Fruit fly (Drosophila melanogaster): Measurements from ENCODE around the gene CG15169.

The CG15169 gene

dm6 chr2L:18957142-18957674 is 33.6 kb upstream of the CG15169 start, which contains the start of gene Bhmt (continued):
- TF ChIP-seq ftz-f1 (GFP tag; optimal IDR thresholded peaks at IDR 0.05) (no peak), Doc3 (GFP tag; IDR thresholded peaks at IDR 0.05; ENCODE audit: partially characterized antibody) (no peak), usp (GFP tag; optimal IDR thresholded peaks at IDR 0.05) (no peak), CG17829 (tag; optimal IDR thresholded peaks at IDR 0.05) (peak; percentile 71), danr (GFP tag; IDR thresholded peaks at IDR 0.05) (no peak), gfzf (GFP tag; optimal IDR thresholded peaks at IDR 0.05) (no peak), ase (GFP tag; IDR thresholded peaks at IDR 0.05) (peak; percentile 25; the same call in 1 of the 3 replicates), CG4730 (GFP tag; IDR thresholded peaks at IDR 0.05) (peak; percentile 42; the same call in 1 of the 2 replicates), Adf1 (GFP tag; IDR thresholded peaks at IDR 0.05) (peak; percentile 52; the same call in 1 of the 2 replicates), CG33213 (GFP tag; optimal IDR thresholded peaks at IDR 0.05) (no peak), gcm2 (GFP tag; optimal IDR thresholded peaks at IDR 0.05) (no peak), fd3F (GFP tag; optimal IDR thresholded peaks at IDR 0.05) (peak; percentile 60), Oaz (GFP tag; IDR thresholded peaks at IDR 0.05) (no peak), hth (optimal IDR thresholded peaks at IDR 0.05) (no peak), Opbp (GFP tag; IDR thresholded peaks at IDR 0.05; ENCODE audit: partially characterized antibody) (no peak), kah (GFP tag; optimal IDR thresholded peaks at IDR 0.05) (no peak), H2.0 (GFP tag; IDR thresholded peaks at IDR 0.05) (peak; percentile 71), CG11085 (GFP tag; IDR thresholded peaks at IDR 0.05) (peak; percentile 55; the same call in 1 of the 2 replicates), CG8359 (GFP tag; optimal IDR thresholded peaks at IDR 0.05; ENCODE audit: borderline replicate concordance) (no peak), Elba2 (GFP tag; optimal IDR thresholded peaks at IDR 0.05) (no peak), CG32772 (GFP tag; IDR thresholded peaks at IDR 0.05) (no peak; the same call in 1 of the 2 replicates), Nf-YC (tag; optimal IDR thresholded peaks at IDR 0.05) (no peak), fu2 (GFP tag; optimal IDR thresholded peaks at IDR 0.05) (no peak), Chrac-16 (GFP tag; optimal IDR thresholded peaks at IDR 0.05) (peak; percentile 22), pzg (GFP tag; optimal IDR thresholded peaks at IDR 0.05) (peak; percentile 4), lmd (GFP tag; IDR thresholded peaks at IDR 0.05) (peak; percentile 77), Fer2 (tag; optimal IDR thresholded peaks at IDR 0.05) (peak; percentile 22), CG10565 (GFP tag; optimal IDR thresholded peaks at IDR 0.05) (no peak), CG12155 (GFP tag; optimal IDR thresholded peaks at IDR 0.05) (peak; percentile 34), CG14014 (GFP tag; IDR thresholded peaks at IDR 0.05) (peak; percentile 69), Jarid2 (GFP tag; optimal IDR thresholded peaks at IDR 0.05) (no peak), CG10654 (GFP tag; optimal IDR thresholded peaks at IDR 0.05) (peak; percentile 52), fru (optimal IDR thresholded peaks at IDR 0.05) (no peak), wek (GFP tag; optimal IDR thresholded peaks at IDR 0.05) (no peak), mld (GFP tag; IDR thresholded peaks at IDR 0.05; ENCODE audit: partially characterized antibody) (no peak), Trl (optimal IDR thresholded peaks at IDR 0.05) (no peak), Trl (GFP tag; optimal IDR thresholded peaks at IDR 0.05) (no peak), gce (GFP tag; IDR thresholded peaks at IDR 0.05) (peak; percentile 13; the same call in 1 of the 3 replicates), Sin3A (optimal IDR thresholded peaks at IDR 0.05) (no peak), ssp (GFP tag; IDR thresholded peaks at IDR 0.05) (no peak), Eip74EF (GFP tag; optimal IDR thresholded peaks at IDR 0.05) (peak in 1 of 2 experiments; percentile 47), BEAF-32 (GFP tag; optimal IDR thresholded peaks at IDR 0.05) (no peak), CG11723 (GFP tag; optimal IDR thresholded peaks at IDR 0.05) (no peak), CG8388 (GFP tag; optimal IDR thresholded peaks at IDR 0.05) (peak; percentile 33), CG11504 (tag; optimal IDR thresholded peaks at IDR 0.05) (no peak), nmo (GFP tag; optimal IDR thresholded peaks at IDR 0.05) (peak; percentile 63), CG4360 (GFP tag; IDR thresholded peaks at IDR 0.05) (no peak), dmrt11E (tag; optimal IDR thresholded peaks at IDR 0.05) (peak; percentile 9), CG6813 (GFP tag; optimal IDR thresholded peaks at IDR 0.05) (peak; percentile 60), Spps (tag; optimal IDR thresholded peaks at IDR 0.05) (no peak), lola (GFP tag; optimal IDR thresholded peaks at IDR 0.05) (no peak)

All from whole organism, embryonic.